Worm (Caenorhabditis elegans) whole organism, midembryonic: ENCODE data around the gene F53H1.4.
"Not testable (repeated sequence)": the region's sequence is repeated elsewhere in the genome, so short reads cannot be mapped to it uniquely, and the experiment has no call there.

Source experiments
- T22C8.4 ChIP-seq: fragments of 200-800 bp; sonication (Bioruptor generic); IDR thresholded peaks from 2 replicates; pipeline ENCODE4 v1.3.6; 2022; ENCODE audit warnings: missing genetic modification characterization, missing compliant biosample characterization
- cog-1 ChIP-seq: sonication (generic microtip); optimal IDR thresholded peaks from 2 replicates; lab custom pipeline; 2016; ENCODE audit warnings: missing genetic modification characterization, missing compliant biosample characterization
- flt-1 ChIP-seq: fragments of 200-800 bp; sonication (Bioruptor generic); IDR thresholded peaks from 2 replicates; pipeline ENCODE4 v1.3.6; 2022; ENCODE audit warnings: missing genetic modification characterization, missing compliant biosample characterization
- klf-2 ChIP-seq: fragments of 200-800 bp; sonication (Bioruptor generic); conservative IDR thresholded peaks from 2 replicates; pipeline ENCODE4 v1.3.6; 2022; ENCODE audit warnings: missing genetic modification reagents, missing genetic modification characterization, missing compliant biosample characterization
- med-1 ChIP-seq: sonication (generic microtip); optimal IDR thresholded peaks from 2 replicates; lab custom pipeline; 2017; ENCODE audit warnings: missing genetic modification characterization, mild to moderate bottlenecking, missing compliant biosample characterization, antibody characterized with exemption, missing genetic modification reagents; ENCODE audit not compliant: insufficient read depth
- ref-1 ChIP-seq: fragments of 200-800 bp; sonication (Bioruptor generic); conservative IDR thresholded peaks from 2 replicates; pipeline ENCODE4 v1.3.6; 2022; ENCODE audit warnings: missing genetic modification reagents, missing genetic modification characterization, missing compliant biosample characterization
- tab-1 ChIP-seq: fragments of 200-800 bp; sonication (Bioruptor generic); IDR thresholded peaks from 2 replicates; pipeline ENCODE4 v1.3.6; 2022; ENCODE audit warnings: missing genetic modification characterization, missing compliant biosample characterization
- ztf-23 ChIP-seq: fragments of 200-800 bp; sonication (Bioruptor generic); IDR thresholded peaks from 2 replicates; pipeline ENCODE4 v1.3.6; 2022; ENCODE audit warnings: missing genetic modification reagents, missing genetic modification characterization, missing compliant biosample characterization
- ztf-29 ChIP-seq: fragments of 200-800 bp; sonication (Bioruptor generic); IDR thresholded peaks from 2 replicates; pipeline ENCODE4 v1.3.6; 2022; ENCODE audit warnings: missing genetic modification reagents, missing genetic modification characterization, missing compliant biosample characterization

- not testable (repeated sequence) for TF ChIP-seq flt-1; T22C8.4 (GFP tag; lab: Robert Waterston, UW); ztf-29 (GFP tag; lab: Robert Waterston, UW); klf-2 (GFP tag; lab: Robert Waterston, UW); med-1 (GFP tag; lab: Kevin White, UChicago); ref-1; ztf-23; cog-1 (tag; lab: Kevin White, UChicago); tab-1 (GFP tag; lab: Robert Waterston, UW)
Measured at ce11 chrIV:1343379-1343778, 33.4 kb downstream of the F53H1.4 start, which contains the start of gene F58F6.5.
